Fruit fly (Drosophila melanogaster) whole organism, embryonic: ENCODE results near the gene mat.
A peak's percentile ranks its signal among the peaks of the same experiment; 100 is the strongest.

ENCODE experiments used
- Abd-B ChIP-seq: fragments of 200-800 bp; sonication (Bioruptor generic); optimal IDR thresholded peaks from 2 replicates; lab custom pipeline; 2018; ENCODE audit warnings: missing biosample characterization, mild to moderate bottlenecking, missing genetic modification characterization, moderate library complexity
- Awh ChIP-seq: fragments of 200-800 bp; sonication (Bioruptor generic); IDR thresholded peaks from 2 replicates; pipeline ENCODE4, ENCODE4 v1.3.6; 2022; ENCODE audit warnings: missing biosample characterization, missing genetic modification characterization
- BEAF-32 ChIP-seq: fragments of 200-800 bp; sonication (Bioruptor generic); optimal IDR thresholded peaks from 3 replicates; lab custom pipeline; 2017; ENCODE audit warnings: missing biosample characterization, missing genetic modification characterization, mild to moderate bottlenecking, moderate library complexity, missing genetic modification reagents
- Bgb ChIP-seq: fragments of 200-800 bp; sonication (Bioruptor generic); IDR thresholded peaks from 2 replicates; pipeline ENCODE4 v1.3.6; 2022; ENCODE audit warnings: missing biosample characterization, missing genetic modification characterization; ENCODE audit not compliant: partially characterized antibody
- CG13424 ChIP-seq: fragments of 200-800 bp; sonication (Bioruptor generic); optimal IDR thresholded peaks from 2 replicates; lab custom pipeline; 2019; ENCODE audit warnings: missing biosample characterization, mild to moderate bottlenecking, missing genetic modification characterization, moderate library complexity
- CG13775 ChIP-seq: fragments of 200-800 bp; sonication (Bioruptor generic); optimal IDR thresholded peaks from 3 replicates; lab custom pipeline; 2017; ENCODE audit warnings: missing biosample characterization, mild to moderate bottlenecking, missing genetic modification characterization
- CG14965 ChIP-seq: fragments of 200-800 bp; sonication (Bioruptor generic); optimal IDR thresholded peaks from 2 replicates; lab custom pipeline; 2016; ENCODE audit warnings: missing biosample characterization, missing genetic modification characterization, borderline replicate concordance
- CG1602 ChIP-seq: fragments of 200-800 bp; sonication (Bioruptor generic); optimal IDR thresholded peaks from 3 replicates; lab custom pipeline; 2016; ENCODE audit warnings: missing biosample characterization, missing genetic modification characterization
- CG16815 ChIP-seq: fragments of 200-800 bp; sonication (Bioruptor generic); optimal IDR thresholded peaks from 3 replicates; lab custom pipeline; 2017; ENCODE audit warnings: missing biosample characterization, mild to moderate bottlenecking, missing genetic modification characterization
- CG17186 ChIP-seq: fragments of 200-800 bp; sonication (Bioruptor generic); optimal IDR thresholded peaks from 3 replicates; lab custom pipeline; 2017; ENCODE audit warnings: missing biosample characterization, missing genetic modification reagents, missing genetic modification characterization
- CG17328 ChIP-seq: fragments of 200-800 bp; sonication (Bioruptor generic); IDR thresholded peaks from 2 replicates; pipeline ENCODE4 v1.3.6; 2022; ENCODE audit warnings: missing biosample characterization, missing genetic modification characterization
- CG17612 ChIP-seq: fragments of 200-800 bp; sonication (Bioruptor generic); IDR thresholded peaks from 2 replicates; pipeline ENCODE4 v1.3.6; 2022; ENCODE audit warnings: missing biosample characterization, missing genetic modification characterization
- CG1792 ChIP-seq: fragments of 200-800 bp; sonication (Bioruptor generic); optimal IDR thresholded peaks from 2 replicates; lab custom pipeline; 2016; ENCODE audit warnings: missing biosample characterization, missing genetic modification characterization
- CG31365 ChIP-seq: fragments of 200-800 bp; sonication (Bioruptor generic); optimal IDR thresholded peaks from 2 replicates; lab custom pipeline; 2018; ENCODE audit warnings: missing biosample characterization, mild to moderate bottlenecking, missing genetic modification characterization
- CG33557 ChIP-seq: fragments of 200-800 bp; sonication (Bioruptor generic); optimal IDR thresholded peaks from 2 replicates; lab custom pipeline; 2019; ENCODE audit warnings: missing biosample characterization, mild to moderate bottlenecking, missing genetic modification characterization, moderate library complexity
- CG4404 ChIP-seq: fragments of 200-800 bp; sonication (Bioruptor generic); IDR thresholded peaks from 2 replicates; pipeline ENCODE4 v1.3.6; 2022; ENCODE audit warnings: missing biosample characterization, missing genetic modification characterization
- CG7372 ChIP-seq: fragments of 200-800 bp; sonication (Bioruptor generic); IDR thresholded peaks from 2 replicates; pipeline ENCODE4 v1.3.6; 2022; ENCODE audit warnings: missing biosample characterization, missing genetic modification characterization
- Dll ChIP-seq: fragments of 200-800 bp; sonication (Bioruptor generic); IDR thresholded peaks from 4 replicates; pipeline ENCODE4 v1.3.6; 2022; ENCODE audit warnings: missing biosample characterization, missing genetic modification characterization; ENCODE audit not compliant: partially characterized antibody
- E2f1 ChIP-seq: fragments of 200-800 bp; sonication (Bioruptor generic); IDR thresholded peaks from 2 replicates; pipeline ENCODE4 v1.3.6; 2022; ENCODE audit warnings: missing biosample characterization, missing genetic modification characterization
- Fer1 ChIP-seq: fragments of 200-800 bp; sonication (Bioruptor generic); optimal IDR thresholded peaks from 2 replicates; lab custom pipeline; 2017; ENCODE audit warnings: missing biosample characterization, mild to moderate bottlenecking, missing genetic modification characterization
- Hmr ChIP-seq: fragments of 200-800 bp; sonication (Bioruptor generic); optimal IDR thresholded peaks from 3 replicates; lab custom pipeline; 2017; ENCODE audit warnings: mild to moderate bottlenecking, missing biosample characterization, missing genetic modification reagents, missing genetic modification characterization
- Hr51 ChIP-seq, 2 experiments: fragments of 200-800 bp; sonication (Bioruptor generic); optimal IDR thresholded peaks; 2 replicates in 1 of 2; 3 replicates in 1 of 2; lab custom pipeline; 2016 to 2018; ENCODE audit warnings: missing biosample characterization in 2 of 2, missing genetic modification characterization in 2 of 2, mild to moderate bottlenecking in 1 of 2, moderate library complexity in 1 of 2
- Nf-YB ChIP-seq: fragments of 200-800 bp; sonication (Bioruptor generic); optimal IDR thresholded peaks from 3 replicates; lab custom pipeline; 2019; ENCODE audit warnings: missing biosample characterization, mild to moderate bottlenecking, missing genetic modification characterization, moderate library complexity
- Nf-YC ChIP-seq: fragments of 200-800 bp; optimal IDR thresholded peaks from 3 replicates; lab custom pipeline; 2019; ENCODE audit warnings: missing biosample characterization, mild to moderate bottlenecking, missing genetic modification characterization, moderate library complexity
- Optix ChIP-seq: fragments of 200-800 bp; sonication (Bioruptor generic); IDR thresholded peaks from 3 replicates; pipeline ENCODE4 v1.3.6; 2022; ENCODE audit warnings: missing biosample characterization, missing genetic modification characterization
- Ptx1 ChIP-seq: fragments of 200-800 bp; sonication (Bioruptor generic); IDR thresholded peaks from 2 replicates; pipeline ENCODE4 v1.3.6; 2022; ENCODE audit warnings: missing biosample characterization, missing genetic modification characterization
- Sry-β ChIP-seq: fragments of 200-800 bp; sonication (Bioruptor generic); optimal IDR thresholded peaks from 2 replicates; lab custom pipeline; 2018; ENCODE audit warnings: missing biosample characterization, mild to moderate bottlenecking, missing genetic modification characterization, moderate library complexity
- Ssrp ChIP-seq: fragments of 200-800 bp; sonication (Bioruptor generic); optimal IDR thresholded peaks from 2 replicates; lab custom pipeline; 2018; ENCODE audit warnings: missing biosample characterization, mild to moderate bottlenecking, missing genetic modification characterization, moderate library complexity
- Xbp1 ChIP-seq: fragments of 200-800 bp; sonication (Bioruptor generic); optimal IDR thresholded peaks from 3 replicates; lab custom pipeline; 2016; ENCODE audit warnings: missing biosample characterization, mild to moderate bottlenecking, missing genetic modification characterization
- ap ChIP-seq: fragments of 200-800 bp; sonication (Bioruptor generic); IDR thresholded peaks from 2 replicates; pipeline ENCODE4 v1.3.6; 2022; ENCODE audit warnings: missing biosample characterization, missing genetic modification characterization
- ase ChIP-seq: fragments of 200-800 bp; sonication (Bioruptor generic); IDR thresholded peaks from 3 replicates; pipeline ENCODE4 v1.3.6; 2022; ENCODE audit warnings: missing biosample characterization, missing genetic modification characterization
- az2 ChIP-seq: fragments of 200-800 bp; sonication (Bioruptor generic); optimal IDR thresholded peaks from 3 replicates; lab custom pipeline; 2016; ENCODE audit warnings: missing biosample characterization, missing genetic modification characterization
- cad ChIP-seq: fragments of >200 bp; optimal IDR thresholded peaks from 2 replicates; lab custom pipeline; 2017; ENCODE audit warnings: missing biosample characterization, missing genetic modification characterization
- caup ChIP-seq: fragments of 200-800 bp; sonication (Bioruptor generic); optimal IDR thresholded peaks from 3 replicates; lab custom pipeline; 2017; ENCODE audit warnings: missing biosample characterization, mild to moderate bottlenecking, missing genetic modification characterization, moderate library complexity; ENCODE audit not compliant: severe bottlenecking
- crc ChIP-seq: fragments of 200-800 bp; sonication (Bioruptor generic); optimal IDR thresholded peaks from 2 replicates; lab custom pipeline; 2016; ENCODE audit warnings: missing biosample characterization, missing genetic modification characterization
- croc ChIP-seq: fragments of 200-800 bp; sonication (Bioruptor generic); conservative IDR thresholded peaks from 3 replicates; pipeline ENCODE4 v1.3.6; 2022; ENCODE audit warnings: missing biosample characterization, missing genetic modification characterization
- exex ChIP-seq: fragments of 200-800 bp; sonication (Bioruptor generic); optimal IDR thresholded peaks from 4 replicates; lab custom pipeline; 2018; ENCODE audit warnings: missing biosample characterization, mild to moderate bottlenecking, missing genetic modification characterization, moderate library complexity
- ftz-f1 ChIP-seq: fragments of 200-800 bp; sonication (Bioruptor generic); optimal IDR thresholded peaks from 2 replicates; lab custom pipeline; 2016; ENCODE audit warnings: missing biosample characterization, missing genetic modification characterization
- gem ChIP-seq: fragments of 200-800 bp; sonication (Bioruptor generic); optimal IDR thresholded peaks from 2 replicates; lab custom pipeline; 2019; ENCODE audit warnings: missing biosample characterization, mild to moderate bottlenecking, missing genetic modification characterization, moderate library complexity
- grn ChIP-seq: fragments of 200-800 bp; sonication (Bioruptor generic); optimal IDR thresholded peaks from 3 replicates; lab custom pipeline; 2017; ENCODE audit warnings: missing biosample characterization, missing genetic modification characterization
- gsb-n ChIP-seq: fragments of 200-800 bp; sonication (Bioruptor generic); optimal IDR thresholded peaks from 3 replicates; lab custom pipeline; 2018; ENCODE audit warnings: missing biosample characterization, mild to moderate bottlenecking, missing genetic modification characterization
- her ChIP-seq: fragments of 200-800 bp; sonication (Bioruptor generic); optimal IDR thresholded peaks from 2 replicates; lab custom pipeline; 2016; ENCODE audit warnings: missing biosample characterization, missing genetic modification characterization
- inv ChIP-seq: fragments of 200-800 bp; sonication (Bioruptor generic); IDR thresholded peaks from 2 replicates; pipeline ENCODE4 v1.3.6; 2022; ENCODE audit warnings: missing biosample characterization, missing genetic modification characterization; ENCODE audit not compliant: partially characterized antibody
- odd ChIP-seq: fragments of 200-800 bp; sonication (Bioruptor generic); optimal IDR thresholded peaks from 2 replicates; lab custom pipeline; 2017; ENCODE audit warnings: missing biosample characterization, mild to moderate bottlenecking, missing genetic modification characterization
- pum ChIP-seq: fragments of 200-800 bp; sonication (Bioruptor generic); optimal IDR thresholded peaks from 2 replicates; lab custom pipeline; 2016; ENCODE audit warnings: missing biosample characterization, missing genetic modification characterization
- slbo ChIP-seq: fragments of 200-800 bp; sonication (Bioruptor generic); IDR thresholded peaks from 2 replicates; pipeline ENCODE4 v1.3.6; 2022; ENCODE audit warnings: missing biosample characterization, missing genetic modification characterization
- ssp ChIP-seq: fragments of 200-800 bp; sonication (Bioruptor generic); IDR thresholded peaks from 2 replicates; pipeline ENCODE4 v1.3.6; 2022; ENCODE audit warnings: missing biosample characterization, missing genetic modification characterization
- tx ChIP-seq: fragments of 200-800 bp; sonication (Bioruptor generic); optimal IDR thresholded peaks from 2 replicates; lab custom pipeline; 2016; ENCODE audit warnings: missing biosample characterization, missing genetic modification characterization
- unpg ChIP-seq: fragments of 200-800 bp; sonication (Bioruptor generic); optimal IDR thresholded peaks from 3 replicates; lab custom pipeline; 2018; ENCODE audit warnings: missing biosample characterization, mild to moderate bottlenecking, missing genetic modification characterization, moderate library complexity

Gene mat

dm6 chr3L:904991-905745 is 2.5 kb downstream of the mat start (continued):
- TF ChIP-seq gem (tag; lab: Kevin White, UChicago): peak; percentile 70
- no peak for TF ChIP-seq BEAF-32 (GFP tag; lab: Kevin White, UChicago)
- TF ChIP-seq az2: peak; percentile 30
- TF ChIP-seq ssp (GFP tag; lab: Robert Waterston, UW): no peak
- peak in 1 of 2 experiments; percentile 52 for TF ChIP-seq Hr51 (GFP tag; optimal IDR thresholded peaks at IDR 0.05; lab: Kevin White, UChicago)
- TF ChIP-seq ftz-f1 (GFP tag; lab: Kevin White, UChicago): no peak
- TF ChIP-seq Xbp1 (GFP tag; lab: Kevin White, UChicago): peak; percentile 7
- TF ChIP-seq croc (GFP tag; lab: Robert Waterston, UW): peak; percentile 46
- no peak for TF ChIP-seq Bgb (GFP tag; lab: Robert Waterston, UW)
- TF ChIP-seq Ptx1 (GFP tag; lab: Robert Waterston, UW): peak; percentile 15; the same call in 1 of the 2 replicates
- no peak for TF ChIP-seq CG7372
- peak; percentile 36 for TF ChIP-seq CG1602 (GFP tag; lab: Kevin White, UChicago)
- peak; percentile 50 for TF ChIP-seq unpg (GFP tag; lab: Kevin White, UChicago)
- no peak for TF ChIP-seq inv
- TF ChIP-seq Nf-YB (GFP tag; lab: Kevin White, UChicago): peak; percentile 13
- no peak for TF ChIP-seq Optix
- no peak for TF ChIP-seq Dll (GFP tag; lab: Robert Waterston, UW)
- TF ChIP-seq Awh (GFP tag; lab: Robert Waterston, UW): 0 out of 2 replicates have a peak, but pooled peaks have one; percentile 32
- no peak for TF ChIP-seq cad
- no peak for TF ChIP-seq E2f1 (GFP tag; lab: Robert Waterston, UW)
- no peak for TF ChIP-seq grn (GFP tag; lab: Kevin White, UChicago)
- TF ChIP-seq CG16815: peak; percentile 57
- no peak for TF ChIP-seq exex (tag; lab: Kevin White, UChicago)
- peak; percentile 55 for TF ChIP-seq gsb-n (tag; lab: Kevin White, UChicago)
- TF ChIP-seq CG13775 (GFP tag; lab: Kevin White, UChicago): peak; percentile 46
- peak; percentile 49 for TF ChIP-seq Ssrp (tag; lab: Kevin White, UChicago)
- TF ChIP-seq Abd-B: peak; percentile 4
- TF ChIP-seq CG14965 (GFP tag; lab: Kevin White, UChicago): no peak
- TF ChIP-seq Hmr (GFP tag; lab: Kevin White, UChicago): no peak
- TF ChIP-seq CG17612 (GFP tag; lab: Robert Waterston, UW): no peak
- no peak for TF ChIP-seq odd (GFP tag; lab: Kevin White, UChicago)
- peak; percentile 51; the same call in 1 of the 2 replicates for TF ChIP-seq CG17328 (GFP tag; lab: Robert Waterston, UW)
- TF ChIP-seq Fer1: no peak
- TF ChIP-seq Nf-YC (tag; lab: Kevin White, UChicago): no peak
- no peak for TF ChIP-seq pum (GFP tag; lab: Kevin White, UChicago)
- TF ChIP-seq crc (GFP tag; lab: Kevin White, UChicago): no peak
- no peak for TF ChIP-seq CG1792 (GFP tag; lab: Kevin White, UChicago)
- TF ChIP-seq her (GFP tag; lab: Kevin White, UChicago): no peak
- no peak for TF ChIP-seq CG17186
- peak; percentile 22; the same call in 1 of the 2 replicates for TF ChIP-seq CG4404 (GFP tag; lab: Robert Waterston, UW)
- TF ChIP-seq ap (GFP tag; lab: Robert Waterston, UW): 0 out of 2 replicates have a peak, but pooled peaks have one; percentile 20
- peak; percentile 38 for TF ChIP-seq CG13424
- TF ChIP-seq ase (GFP tag; lab: Robert Waterston, UW): 0 out of 3 replicates have a peak, but pooled peaks have one; percentile 38
- no peak for TF ChIP-seq Sry-β (GFP tag; lab: Kevin White, UChicago)
- TF ChIP-seq CG33557 (GFP tag; lab: Kevin White, UChicago): peak; percentile 44
- TF ChIP-seq CG31365 (tag; lab: Kevin White, UChicago): no peak
- no peak for TF ChIP-seq caup (GFP tag; lab: Kevin White, UChicago)
- TF ChIP-seq slbo (GFP tag; lab: Robert Waterston, UW): no peak
- TF ChIP-seq tx (GFP tag; lab: Kevin White, UChicago): no peak
